Fruit fly (Drosophila melanogaster): Measurements from ENCODE around the gene Tsp3A.

Gene Tsp3A

dm6 chrX:2619651-2620050 is at the start of gene Tsp3A, which contains the start of gene Seipin:
Gene Tsp3A (minus strand): TSS chrX:2619738.
Gene Seipin (plus strand): TSS chrX:2619799.
- TF ChIP-seq noc (tag; optimal IDR thresholded peaks at IDR 0.05) = peak; percentile 89

- TF ChIP-seq noc (tag; optimal IDR thresholded peaks at IDR 0.05) = no peak
These were observed 43.9 kb upstream of the Tsp3A start for dm6 chrX:2663416-2663815.

dm6 chrX:2662540-2663133 is 43.1 kb upstream of the Tsp3A start:
- TF ChIP-seq noc (tag; optimal IDR thresholded peaks at IDR 0.05) = no peak

- TF ChIP-seq noc (tag; optimal IDR thresholded peaks at IDR 0.05) = peak; percentile 45
These were observed 42.2 kb upstream of the Tsp3A start for dm6 chrX:2661758-2662157.

- no peak for TF ChIP-seq noc (tag; optimal IDR thresholded peaks at IDR 0.05)
These were observed 40.0 kb upstream of the Tsp3A start for dm6 chrX:2659430-2660075.

dm6 chrX:2658258-2658853 is 38.8 kb upstream of the Tsp3A start:
- TF ChIP-seq noc (tag; optimal IDR thresholded peaks at IDR 0.05) = peak; percentile 69

- TF ChIP-seq noc (tag; optimal IDR thresholded peaks at IDR 0.05) = no peak
These were observed 37.7 kb upstream of the Tsp3A start for dm6 chrX:2657220-2657619.

dm6 chrX:2655998-2656397 is 36.5 kb upstream of the Tsp3A start:
- no peak for TF ChIP-seq noc (tag; optimal IDR thresholded peaks at IDR 0.05)

- no peak for TF ChIP-seq noc (tag; optimal IDR thresholded peaks at IDR 0.05)
These were observed 35.9 kb upstream of the Tsp3A start for dm6 chrX:2655479-2655878.

dm6 chrX:2653533-2654296 is 34.2 kb upstream of the Tsp3A start:
- peak; percentile 80 for TF ChIP-seq noc (tag; optimal IDR thresholded peaks at IDR 0.05)

dm6 chrX:2652124-2652923 is 32.8 kb upstream of the Tsp3A start:
- TF ChIP-seq noc (tag; optimal IDR thresholded peaks at IDR 0.05) = no peak

- no peak for TF ChIP-seq noc (tag; optimal IDR thresholded peaks at IDR 0.05)
These were observed 31.6 kb upstream of the Tsp3A start for dm6 chrX:2651128-2651527.

- no peak for TF ChIP-seq noc (tag; optimal IDR thresholded peaks at IDR 0.05)
These were observed 29.4 kb upstream of the Tsp3A start for dm6 chrX:2648959-2649358.

dm6 chrX:2647950-2648613 is 28.5 kb upstream of the Tsp3A start:
- TF ChIP-seq noc (tag; optimal IDR thresholded peaks at IDR 0.05) = no peak

dm6 chrX:2647472-2647883 is 27.9 kb upstream of the Tsp3A start:
- TF ChIP-seq noc (tag; optimal IDR thresholded peaks at IDR 0.05) = peak; percentile 71
